Worm (Caenorhabditis elegans): Measurements from ENCODE around the gene R102.11.

DNA sequence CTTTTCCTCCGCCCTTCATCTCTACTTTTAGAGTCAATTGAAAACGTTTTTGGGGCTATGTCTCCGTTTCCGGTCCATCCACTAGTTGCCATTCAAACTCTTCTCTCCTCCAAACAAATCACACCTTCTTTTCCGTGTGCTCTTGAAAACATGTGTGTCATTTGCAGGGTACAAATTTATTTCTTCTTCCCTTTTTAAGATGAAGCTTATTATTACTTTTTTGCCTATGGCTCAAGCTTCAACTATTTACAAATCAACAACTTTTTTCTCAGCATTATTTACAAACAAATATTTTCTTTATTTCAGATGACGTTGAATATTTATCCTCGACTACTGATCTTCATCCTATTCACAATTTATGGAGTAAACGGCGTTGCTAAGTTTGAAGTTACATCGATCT lies 44.9 kb upstream of the R102.11 start, which contains the start of gene T25B9.3:
- TF ChIP-seq set-16 (GFP tag; IDR thresholded peaks at IDR 0.05), result no peak
- no peak for TF ChIP-seq skn-1 (tag; optimal IDR thresholded peaks at IDR 0.05)
- no peak for TF ChIP-seq snpc-4 (tag; optimal IDR thresholded peaks at IDR 0.05)
- TF ChIP-seq nhr-28 (tag; optimal IDR thresholded peaks at IDR 0.05), result no peak
- no peak for TF ChIP-seq dmd-6 (GFP tag; IDR thresholded peaks at IDR 0.05)
- TF ChIP-seq aly-2 (tag; optimal IDR thresholded peaks at IDR 0.05), result no peak
